Fruit fly (Drosophila melanogaster): Measurements from ENCODE around the gene CG32819.
"Not testable (repeated sequence)": the region's sequence is repeated elsewhere in the genome, so short reads cannot be mapped to it uniquely, and the experiment has no call there.

DNA sequence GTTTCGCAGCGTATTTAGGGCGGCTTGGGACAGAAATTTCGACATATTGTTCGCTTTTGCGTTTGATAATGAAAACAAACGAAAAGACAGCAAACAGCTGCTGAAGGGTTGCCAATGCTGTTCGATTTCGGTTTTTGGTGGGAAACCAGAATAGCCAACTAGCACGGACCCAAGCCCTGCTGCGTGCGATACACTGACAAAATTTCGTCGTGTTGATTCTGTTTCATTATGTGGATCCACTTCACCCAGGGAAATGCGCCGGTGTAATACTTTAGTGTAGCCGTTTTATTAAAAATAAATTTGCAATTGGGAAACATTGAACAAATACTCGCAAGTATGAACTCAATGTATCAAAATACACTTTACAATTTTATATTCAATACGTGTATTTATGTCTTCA, 3.4 kb downstream of the CG32819 start, which contains the start of gene CG32857:
- not testable (repeated sequence) for TF ChIP-seq CG33017 (tag; optimal IDR thresholded peaks at IDR 0.05); CG1620 (GFP tag; optimal IDR thresholded peaks at IDR 0.05); CG5204 (GFP tag; optimal IDR thresholded peaks at IDR 0.05); kay (GFP tag; ENCODE audit: borderline replicate concordance); CG7045 (GFP tag; optimal IDR thresholded peaks at IDR 0.05); ovo (GFP tag; optimal IDR thresholded peaks at IDR 0.05); tj (GFP tag; optimal IDR thresholded peaks at IDR 0.05); CG12768 (GFP tag; optimal IDR thresholded peaks at IDR 0.05); CG14711 (tag; optimal IDR thresholded peaks at IDR 0.05); CG7101 (tag; optimal IDR thresholded peaks at IDR 0.05); Crg-1 (GFP tag; optimal IDR thresholded peaks at IDR 0.05); CG11617 (GFP tag; optimal IDR thresholded peaks at IDR 0.05)
